Fruit fly (Drosophila melanogaster) whole organism: Measurements from ENCODE around the gene CG14537.

Experiments
- CG8478 ChIP-seq: fragments of >200 bp; optimal IDR thresholded peaks from 2 replicates; lab custom pipeline; 2018; ENCODE audit warnings: inconsistent platforms
- Dll ChIP-seq: fragments of >200 bp; optimal IDR thresholded peaks from 2 replicates; lab custom pipeline; 2017
- EcR ChIP-seq, 2 experiments: fragments of >200 bp; optimal IDR thresholded peaks; 2 replicates each; lab custom pipeline; 2017; ENCODE audit warnings: missing biosample characterization in 2 of 2, missing genetic modification characterization in 2 of 2, missing genetic modification reagents in 2 of 2
- pan ChIP-seq: fragments of >200 bp; optimal IDR thresholded peaks from 2 replicates; lab custom pipeline; 2017
- psq ChIP-seq: fragments of >200 bp; optimal IDR thresholded peaks from 2 replicates; lab custom pipeline; 2017
- usp ChIP-seq: fragments of >200 bp; optimal IDR thresholded peaks from 2 replicates; lab custom pipeline; 2017; ENCODE audit warnings: missing biosample characterization, missing genetic modification characterization, mixed read lengths

- TF ChIP-seq usp (GFP tag; lab: Kevin White, UChicago) (no peak), EcR (GFP tag; optimal IDR thresholded peaks at IDR 0.05; lab: Kevin White, UChicago) (no peak), pan (lab: Kevin White, UChicago) (no peak), CG8478 (no peak), Dll (lab: Kevin White, UChicago) (no peak), psq (no peak)
Measured at dm6 chr2L:7840152-7840551, at the start of gene CG14537.
